Comparison of ENCODE assay signal across 1 fruit fly cellular context in the genomic region with DNA sequence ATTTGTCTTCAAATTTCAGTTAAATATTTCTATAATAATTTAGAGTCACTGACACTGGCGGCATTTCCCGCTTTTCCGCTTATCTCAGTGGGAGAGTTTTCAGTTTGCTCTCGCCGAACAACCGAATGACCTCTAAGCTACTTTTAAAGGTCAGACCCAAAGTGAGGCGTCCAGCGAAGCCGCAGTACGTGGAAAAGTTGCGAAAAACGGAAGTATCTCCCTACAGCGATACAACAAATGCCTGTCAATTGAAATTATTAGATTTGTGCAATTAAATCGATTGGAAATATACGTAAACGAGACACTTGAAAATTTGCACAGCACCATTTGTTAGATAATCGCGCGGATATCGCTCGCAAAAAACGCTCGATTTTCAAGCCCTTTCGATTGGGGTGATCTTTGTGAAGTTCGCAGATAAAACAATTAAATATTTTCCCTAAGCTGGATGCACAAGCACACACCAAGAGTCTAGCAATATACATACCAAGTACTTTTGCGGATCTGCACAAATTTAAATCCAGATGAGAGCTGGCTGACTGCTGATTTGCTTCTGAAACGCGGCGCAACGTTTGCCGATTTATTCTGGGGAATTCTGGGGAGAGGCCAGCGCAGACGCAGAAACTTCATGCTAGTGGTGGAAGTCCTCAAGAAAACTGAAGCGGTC.
TF ChIP-seq lines count a peak whose summit lies in the region.

No protein-coding gene starts in this region.

TF ChIP-seq in whole organism, embryonic, 481 proteins besides CTCF, POLR2A, EP300 and RAD21 (continued from another document):
- TF ChIP-seq CG11504 (tag; optimal IDR thresholded peaks at IDR 0.05; lab: Kevin White, UChicago) (no peak), CG8290 (GFP tag; optimal IDR thresholded peaks at IDR 0.05; lab: Kevin White, UChicago) (peak; percentile 81), CG8290 (tag; optimal IDR thresholded peaks at IDR 0.05; lab: Kevin White, UChicago) (no peak), CG2116 (GFP tag; optimal IDR thresholded peaks at IDR 0.05; lab: Kevin White, UChicago) (no peak), pfk (GFP tag; optimal IDR thresholded peaks at IDR 0.05; lab: Kevin White, UChicago) (peak; percentile 76), corto (GFP tag; optimal IDR thresholded peaks at IDR 0.05; lab: Kevin White, UChicago) (no peak), Ets65A (GFP tag; lab: Kevin White, UChicago) (peak; percentile 7), hkb (optimal IDR thresholded peaks at IDR 0.05; lab: Kevin White, UChicago) (peak; percentile 5), hkb (GFP tag; IDR thresholded peaks at IDR 0.05; lab: Robert Waterston, UW) (no peak), phol (tag; optimal IDR thresholded peaks at IDR 0.05; lab: Kevin White, UChicago) (peak; percentile 92), slbo (GFP tag; IDR thresholded peaks at IDR 0.05; lab: Robert Waterston, UW) (no peak), CG17361 (GFP tag; IDR thresholded peaks at IDR 0.05; lab: Robert Waterston, UW) (peak; percentile 94; the same call in 1 of the 3 replicates), wor (GFP tag; IDR thresholded peaks at IDR 0.05; lab: Robert Waterston, UW) (no peak)
